Worm (Caenorhabditis elegans) whole organism, L4 larva: ENCODE results near the gene F45E1.5.

Experiments
- ceh-82 ChIP-seq: sonication (generic microtip); optimal IDR thresholded peaks from 2 replicates; lab custom pipeline; 2017; ENCODE audit warnings: missing biosample characterization, missing genetic modification characterization
- dmd-9 ChIP-seq: fragments of 200-800 bp; sonication (Bioruptor generic); IDR thresholded peaks from 2 replicates; pipeline ENCODE4 v1.3.6; 2022; ENCODE audit warnings: missing genetic modification reagents, missing genetic modification characterization, missing compliant biosample characterization

- TF ChIP-seq ceh-82 (tag; lab: Kevin White, UChicago) (no peak), dmd-9 (GFP tag; lab: Robert Waterston, UW) (no peak)
These were observed 29.5 kb downstream of the F45E1.5 start for ce11 chrX:8005967-8006366.
